Worm (Caenorhabditis elegans): ENCODE results near the gene nhr-32.

Gene nhr-32

ce11 chrX:13286533-13286932, 34.8 kb downstream of the nhr-32 start, which contains the start of gene R04D3.2:
TSS of gene R04D3.2 (minus strand) at chrX:13286633.
- TF ChIP-seq sox-4 (tag; optimal IDR thresholded peaks at IDR 0.05) (no peak), ref-2 (tag; optimal IDR thresholded peaks at IDR 0.05) (no peak), pha-4 (tag; optimal IDR thresholded peaks at IDR 0.05) (no peak), gmeb-2 (tag; optimal IDR thresholded peaks at IDR 0.05) (no peak), unc-42 (tag; optimal IDR thresholded peaks at IDR 0.05) (no peak), ceh-24 (tag; optimal IDR thresholded peaks at IDR 0.05) (no peak), pax-1 (tag; optimal IDR thresholded peaks at IDR 0.05) (no peak)

ce11 chrX:13288715-13289114, 37.0 kb downstream of the nhr-32 start, which contains the start of gene R04D3.4:
TSS of gene R04D3.4 (minus strand) at chrX:13288815.
- TF ChIP-seq ceh-6 (GFP tag; optimal IDR thresholded peaks at IDR 0.05), result no peak
- no peak for TF ChIP-seq hlh-30 (tag; optimal IDR thresholded peaks at IDR 0.05; ENCODE audit: insufficient read depth)
- TF ChIP-seq ceh-34 (tag; optimal IDR thresholded peaks at IDR 0.05), result no peak
- TF ChIP-seq ama-1 (optimal IDR thresholded peaks at IDR 0.05), result no peak
- TF ChIP-seq ceh-2 (tag; optimal IDR thresholded peaks at IDR 0.05), result no peak
- no peak for TF ChIP-seq madf-2 (tag; optimal IDR thresholded peaks at IDR 0.05)
- no peak for TF ChIP-seq tbx-2 (tag; optimal IDR thresholded peaks at IDR 0.05)
- TF ChIP-seq sox-2 (GFP tag; IDR thresholded peaks at IDR 0.05), result no peak
- TF ChIP-seq pag-3 (tag; optimal IDR thresholded peaks at IDR 0.05; ENCODE audit: borderline replicate concordance), result no peak
- no peak for TF ChIP-seq K09A11.1 (tag; optimal IDR thresholded peaks at IDR 0.05; ENCODE audit: insufficient read depth)
- TF ChIP-seq lim-6 (tag; optimal IDR thresholded peaks at IDR 0.05), result no peak

ce11 chrX:13290531-13290930, 38.8 kb downstream of the nhr-32 start, which contains the start of gene R04D3.3:
TSS of gene R04D3.3 (minus strand) at chrX:13290631.
- TF ChIP-seq Y22D7AL.16 (tag; optimal IDR thresholded peaks at IDR 0.05) (no peak), dmd-4 (tag; optimal IDR thresholded peaks at IDR 0.05; ENCODE audit: borderline replicate concordance) (no peak), hlh-30 (tag; optimal IDR thresholded peaks at IDR 0.05; ENCODE audit: insufficient read depth) (no peak), unc-3 (GFP tag; conservative IDR thresholded peaks at IDR 0.05) (no peak), unc-3 (tag; optimal IDR thresholded peaks at IDR 0.05) (no peak), ceh-6 (GFP tag; optimal IDR thresholded peaks at IDR 0.05) (no peak)

- TF ChIP-seq unc-3 (GFP tag; conservative IDR thresholded peaks at IDR 0.05) (no peak), unc-3 (tag; optimal IDR thresholded peaks at IDR 0.05) (no peak), rnt-1 (tag; optimal IDR thresholded peaks at IDR 0.05) (no peak), gmeb-2 (tag; optimal IDR thresholded peaks at IDR 0.05) (no peak), lin-11 (tag; optimal IDR thresholded peaks at IDR 0.05) (no peak), zip-5 (tag; optimal IDR thresholded peaks at IDR 0.05) (no peak), C08G9.2 (tag; optimal IDR thresholded peaks at IDR 0.05) (no peak), ceh-30 (tag; optimal IDR thresholded peaks at IDR 0.05) (no peak), lim-6 (tag; optimal IDR thresholded peaks at IDR 0.05) (no peak), ceh-48 (tag; optimal IDR thresholded peaks at IDR 0.05) (no peak), ceh-18 (tag; optimal IDR thresholded peaks at IDR 0.05) (no peak), pros-1 (tag; optimal IDR thresholded peaks at IDR 0.05) (no peak)
Observed at ce11 chrX:13291506-13291905, 39.7 kb downstream of the nhr-32 start, which contains the start of gene srd-38. TSS of gene srd-38 (plus strand) at chrX:13291806.

ce11 chrX:13293023-13293422, 41.3 kb downstream of the nhr-32 start:
- TF ChIP-seq syd-9 (tag; optimal IDR thresholded peaks at IDR 0.05) (no peak), hlh-30 (tag; optimal IDR thresholded peaks at IDR 0.05; ENCODE audit: insufficient read depth) (no peak), ceh-2 (tag; optimal IDR thresholded peaks at IDR 0.05) (no peak), ceh-14 (tag; optimal IDR thresholded peaks at IDR 0.05) (no peak), ceh-45 (GFP tag; IDR thresholded peaks at IDR 0.05) (no peak), Y22D7AL.16 (tag; optimal IDR thresholded peaks at IDR 0.05) (no peak), ceh-6 (GFP tag; optimal IDR thresholded peaks at IDR 0.05) (no peak), pros-1 (tag; optimal IDR thresholded peaks at IDR 0.05) (no peak), che-1 (tag; optimal IDR thresholded peaks at IDR 0.05) (no peak), rnt-1 (tag; optimal IDR thresholded peaks at IDR 0.05) (no peak), pat-9 (tag; optimal IDR thresholded peaks at IDR 0.05) (no peak), pha-4 (tag; optimal IDR thresholded peaks at IDR 0.05) (no peak), lim-6 (tag; optimal IDR thresholded peaks at IDR 0.05) (no peak), fax-1 (tag; optimal IDR thresholded peaks at IDR 0.05) (no peak), nhr-232 (tag; optimal IDR thresholded peaks at IDR 0.05) (no peak), unc-3 (GFP tag; conservative IDR thresholded peaks at IDR 0.05) (no peak), unc-3 (tag; optimal IDR thresholded peaks at IDR 0.05) (no peak), K09A11.1 (tag; optimal IDR thresholded peaks at IDR 0.05; ENCODE audit: insufficient read depth) (no peak), tbx-7 (tag; optimal IDR thresholded peaks at IDR 0.05) (no peak), madf-2 (tag; optimal IDR thresholded peaks at IDR 0.05) (no peak)
